Worm (Caenorhabditis elegans): ENCODE results near the gene bmy-1.

DNA sequence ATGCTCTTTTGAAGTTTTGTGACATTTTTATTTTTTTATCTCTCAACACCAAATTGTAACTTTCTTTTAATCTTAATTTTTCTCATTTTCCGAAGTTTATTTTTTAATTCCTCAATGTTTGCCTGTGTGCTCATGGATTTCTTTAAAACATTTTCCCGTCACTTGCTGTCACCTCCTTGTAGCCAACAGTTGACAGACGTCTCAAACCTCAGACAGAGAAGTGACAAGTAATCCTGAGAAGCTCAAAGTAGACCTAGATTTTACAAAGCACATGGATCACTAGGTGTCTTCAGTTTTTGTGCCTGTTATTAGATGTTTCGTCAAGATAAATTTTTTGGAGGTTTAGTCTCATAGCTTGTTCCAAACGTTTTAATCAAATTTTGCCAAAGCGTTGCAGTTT is 48.8 kb upstream of the bmy-1 start:
- no peak for TF ChIP-seq fkh-10 (GFP tag; optimal IDR thresholded peaks at IDR 0.05)
- TF ChIP-seq ama-1 (optimal IDR thresholded peaks at IDR 0.05) = no peak
- TF ChIP-seq unc-130 (GFP tag; optimal IDR thresholded peaks at IDR 0.05) = no peak
- no peak for TF ChIP-seq mdt-29 (GFP tag; IDR thresholded peaks at IDR 0.05)
- no peak for TF ChIP-seq F49E8.2 (tag; optimal IDR thresholded peaks at IDR 0.05; ENCODE audit: borderline replicate concordance)
- no peak for TF ChIP-seq nhr-41 (GFP tag; IDR thresholded peaks at IDR 0.05)

Data from whole organism, L4 larva.